Worm (Caenorhabditis elegans) whole organism, young adult: ENCODE measurements around the gene wrt-5.
A peak's percentile ranks its signal among the peaks of the same experiment; 100 is the strongest.

Experiments
- B0035.1 ChIP-seq: sonication (generic microtip); optimal IDR thresholded peaks from 2 replicates; lab custom pipeline; 2016; ENCODE audit warnings: missing genetic modification characterization, mild to moderate bottlenecking, missing compliant biosample characterization, missing genotype, missing genetic modification reagents
- B0336.3 ChIP-seq: fragments of 200-800 bp; sonication (Bioruptor generic); IDR thresholded peaks from 2 replicates; pipeline ENCODE4 v1.3.6; 2022; ENCODE audit warnings: missing genetic modification characterization, missing compliant biosample characterization
- F23B12.7 ChIP-seq: sonication (generic microtip); optimal IDR thresholded peaks from 2 replicates; lab custom pipeline; 2017; ENCODE audit warnings: missing genetic modification characterization, mild to moderate bottlenecking, missing compliant biosample characterization, antibody characterized with exemption, moderate library complexity; ENCODE audit not compliant: insufficient read depth
- F49E8.2 ChIP-seq: sonication (generic microtip); optimal IDR thresholded peaks from 3 replicates; lab custom pipeline; 2017; ENCODE audit warnings: missing genetic modification characterization, mild to moderate bottlenecking, missing compliant biosample characterization, antibody characterized with exemption, moderate library complexity; ENCODE audit not compliant: insufficient read depth
- F55B11.4 ChIP-seq: sonication (generic microtip); optimal IDR thresholded peaks from 2 replicates; lab custom pipeline; 2016; ENCODE audit warnings: missing compliant biosample characterization, missing genetic modification characterization, borderline replicate concordance; ENCODE audit not compliant: insufficient read depth
- F57C9.4 ChIP-seq: sonication (generic microtip); optimal IDR thresholded peaks from 2 replicates; lab custom pipeline; 2017; ENCODE audit warnings: mild to moderate bottlenecking, missing genetic modification characterization, missing compliant biosample characterization
- K12H6.12 ChIP-seq: fragments of 200-800 bp; sonication (Bioruptor generic); optimal IDR thresholded peaks from 2 replicates; lab custom pipeline; 2018; ENCODE audit warnings: mild to moderate bottlenecking, missing genetic modification characterization, missing compliant biosample characterization
- Y53F4B.3 ChIP-seq: fragments of 200-800 bp; sonication (Bioruptor generic); IDR thresholded peaks from 2 replicates; pipeline ENCODE4 v1.3.6; 2022; ENCODE audit warnings: missing genetic modification reagents, missing genetic modification characterization, missing compliant biosample characterization
- Y56A3A.18 ChIP-seq: fragments of 200-800 bp; sonication (Bioruptor generic); IDR thresholded peaks from 2 replicates; pipeline ENCODE4 v1.3.6; 2022; ENCODE audit warnings: missing genetic modification reagents, missing genetic modification characterization, missing compliant biosample characterization
- Y67H2A.10 ChIP-seq: fragments of 200-800 bp; sonication (Bioruptor generic); conservative IDR thresholded peaks from 2 replicates; pipeline ENCODE4 v1.3.6; 2022; ENCODE audit warnings: missing genetic modification reagents, missing genetic modification characterization, missing compliant biosample characterization
- attf-3 ChIP-seq: fragments of 200-800 bp; sonication (Bioruptor generic); conservative IDR thresholded peaks from 2 replicates; pipeline ENCODE4 v1.3.6; 2022; ENCODE audit warnings: missing genetic modification reagents, missing genetic modification characterization, missing compliant biosample characterization
- attf-5 ChIP-seq: fragments of 200-800 bp; sonication (Bioruptor generic); optimal IDR thresholded peaks from 2 replicates; lab custom pipeline; 2018; ENCODE audit warnings: mild to moderate bottlenecking, missing genetic modification characterization, missing compliant biosample characterization
- ccch-3 ChIP-seq: fragments of 200-800 bp; sonication (Bioruptor generic); optimal IDR thresholded peaks from 2 replicates; lab custom pipeline; 2018; ENCODE audit warnings: mild to moderate bottlenecking, missing genetic modification characterization, missing compliant biosample characterization
- cebp-1 ChIP-seq, 2 experiments: fragments of 200-800 bp in 1 of 2; sonication (Bioruptor generic) in 1 of 2; sonication (generic microtip) in 1 of 2; IDR thresholded peaks in 1 of 2; optimal IDR thresholded peaks in 1 of 2; 2 replicates each; pipeline versions ENCODE4 v1.3.6 to Lab custom; 2017 to 2022; ENCODE audit warnings: missing compliant biosample characterization in 2 of 2, missing genetic modification characterization in 2 of 2, mild to moderate bottlenecking in 1 of 2, missing genetic modification reagents in 1 of 2, moderate library complexity in 1 of 2
- ceh-27 ChIP-seq: fragments of 200-800 bp; sonication (Bioruptor generic); optimal IDR thresholded peaks from 2 replicates; lab custom pipeline; 2018; ENCODE audit warnings: mild to moderate bottlenecking, missing genetic modification characterization, moderate library complexity, missing compliant biosample characterization
- ceh-58 ChIP-seq: fragments of 200-800 bp; sonication (Bioruptor generic); IDR thresholded peaks from 2 replicates; pipeline ENCODE4 v1.3.6; 2022; ENCODE audit warnings: missing genetic modification characterization, missing compliant biosample characterization
- chd-7 ChIP-seq: sonication (generic microtip); optimal IDR thresholded peaks from 2 replicates; lab custom pipeline; 2016; ENCODE audit warnings: mild to moderate bottlenecking, missing genetic modification characterization, moderate library complexity, missing compliant biosample characterization
- die-1 ChIP-seq: sonication (generic microtip); optimal IDR thresholded peaks from 2 replicates; lab custom pipeline; 2016; ENCODE audit warnings: missing genotype, mild to moderate bottlenecking, missing genetic modification characterization, missing compliant biosample characterization
- dox-1 ChIP-seq: fragments of 200-800 bp; sonication (Bioruptor generic); IDR thresholded peaks from 2 replicates; pipeline ENCODE4 v1.3.6; 2022; ENCODE audit warnings: missing genetic modification reagents, missing genetic modification characterization, missing compliant biosample characterization
- efl-1 ChIP-seq: fragments of 150-350 bp; optimal IDR thresholded peaks from 2 replicates; lab custom pipeline; 2014; ENCODE audit warnings: missing biosample characterization, missing genetic modification reagents, missing genetic modification characterization
- egrh-3 ChIP-seq: fragments of 200-800 bp; sonication (Bioruptor generic); IDR thresholded peaks from 2 replicates; pipeline ENCODE4 v1.3.6; 2022; ENCODE audit warnings: missing genetic modification reagents, missing genetic modification characterization, missing compliant biosample characterization
- ets-4 ChIP-seq: fragments of 200-800 bp; sonication (Bioruptor generic); optimal IDR thresholded peaks from 2 replicates; lab custom pipeline; 2018; ENCODE audit warnings: mild to moderate bottlenecking, missing genetic modification characterization, missing compliant biosample characterization
- fkh-3 ChIP-seq: sonication (generic microtip); optimal IDR thresholded peaks from 2 replicates; lab custom pipeline; 2016; ENCODE audit warnings: mild to moderate bottlenecking, missing genetic modification characterization, missing compliant biosample characterization
- hlh-12 ChIP-seq: sonication (generic microtip); optimal IDR thresholded peaks from 2 replicates; lab custom pipeline; 2016; ENCODE audit warnings: missing genetic modification characterization, missing compliant biosample characterization
- hmg-1.2 ChIP-seq: fragments of 200-800 bp; sonication (Bioruptor generic); IDR thresholded peaks from 2 replicates; pipeline ENCODE4 v1.3.6; 2022; ENCODE audit warnings: missing genetic modification reagents, missing genetic modification characterization, missing compliant biosample characterization
- hsf-1 ChIP-seq: fragments of 200-800 bp; sonication (Bioruptor generic); IDR thresholded peaks from 2 replicates; pipeline ENCODE4 v1.3.6; 2022; ENCODE audit warnings: missing genetic modification reagents, missing genetic modification characterization, missing compliant biosample characterization
- lin-35 ChIP-seq, 3 experiments: fragments of 150-350 bp in 2 of 3; sonication (generic microtip) in 1 of 3; optimal IDR thresholded peaks; 2 replicates each; lab custom pipeline; 2014 to 2018; ENCODE audit warnings: missing biosample characterization in 3 of 3, missing genetic modification characterization in 3 of 3, missing genetic modification reagents in 3 of 3
- lin-54 ChIP-seq: fragments of 200-800 bp; sonication (Bioruptor generic); optimal IDR thresholded peaks from 2 replicates; lab custom pipeline; 2018; ENCODE audit warnings: mild to moderate bottlenecking, missing genetic modification characterization, missing compliant biosample characterization
- lir-1 ChIP-seq: fragments of 200-800 bp; sonication (Bioruptor generic); conservative IDR thresholded peaks from 2 replicates; pipeline ENCODE4 v1.3.6; 2022; ENCODE audit warnings: missing genetic modification reagents, missing genetic modification characterization, missing compliant biosample characterization
- lsy-27 ChIP-seq: sonication (generic microtip); optimal IDR thresholded peaks from 2 replicates; lab custom pipeline; 2017; ENCODE audit warnings: missing genetic modification characterization, mild to moderate bottlenecking, missing compliant biosample characterization, antibody characterized with exemption, missing genotype, borderline replicate concordance; ENCODE audit not compliant: insufficient read depth
- madf-6 ChIP-seq: fragments of 200-800 bp; sonication (Bioruptor generic); IDR thresholded peaks from 2 replicates; pipeline ENCODE4 v1.3.6; 2022; ENCODE audit warnings: missing genetic modification reagents, missing genetic modification characterization, missing compliant biosample characterization
- mcd-1 ChIP-seq: fragments of 200-800 bp; sonication (Bioruptor generic); IDR thresholded peaks from 2 replicates; pipeline ENCODE4 v1.3.6; 2022; ENCODE audit warnings: missing genetic modification reagents, missing genetic modification characterization, missing compliant biosample characterization
- mel-28 ChIP-seq: sonication (generic microtip); optimal IDR thresholded peaks from 2 replicates; lab custom pipeline; 2016; ENCODE audit warnings: borderline replicate concordance, mild to moderate bottlenecking, missing genetic modification characterization, missing compliant biosample characterization
- mxl-1 ChIP-seq: sonication (generic microtip); optimal IDR thresholded peaks from 2 replicates; lab custom pipeline; 2016; ENCODE audit warnings: missing genetic modification characterization, missing compliant biosample characterization
- nfyb-1 ChIP-seq: fragments of 200-800 bp; sonication (Bioruptor generic); IDR thresholded peaks from 2 replicates; pipeline ENCODE4 v1.3.6; 2022; ENCODE audit warnings: missing genetic modification reagents, missing genetic modification characterization, missing compliant biosample characterization
- nhr-80 ChIP-seq: sonication (generic microtip); optimal IDR thresholded peaks from 2 replicates; lab custom pipeline; 2016; ENCODE audit warnings: missing genetic modification characterization, missing compliant biosample characterization
- pbrm-1 ChIP-seq: fragments of 200-800 bp; sonication (Bioruptor generic); IDR thresholded peaks from 2 replicates; pipeline ENCODE4 v1.3.6; 2022; ENCODE audit warnings: missing genetic modification reagents, missing genetic modification characterization, missing compliant biosample characterization
- snpc-4 ChIP-seq, 5 experiments: fragments of 150-350 bp in 1 of 5; sonication (generic microtip) in 4 of 5; optimal IDR thresholded peaks; 2 replicates each; lab custom pipeline; 2014 to 2018; ENCODE audit warnings: missing genetic modification characterization in 5 of 5, missing biosample characterization in 3 of 5, antibody characterized with exemption in 2 of 5, mild to moderate bottlenecking in 2 of 5, missing compliant biosample characterization in 2 of 5, missing genotype in 2 of 5, moderate library complexity in 2 of 5, missing genetic modification reagents in 1 of 5
- somi-1 ChIP-seq: fragments of 200-800 bp; sonication (Bioruptor generic); optimal IDR thresholded peaks from 2 replicates; lab custom pipeline; 2018; ENCODE audit warnings: mild to moderate bottlenecking, missing genetic modification characterization, missing compliant biosample characterization
- zfh-2 ChIP-seq: fragments of 200-800 bp; sonication (Bioruptor generic); conservative IDR thresholded peaks from 2 replicates; pipeline ENCODE4 v1.3.6; 2022; ENCODE audit warnings: missing genetic modification reagents, missing genetic modification characterization, missing compliant biosample characterization
- ztf-22 ChIP-seq: fragments of 200-800 bp; sonication (Bioruptor generic); optimal IDR thresholded peaks from 2 replicates; lab custom pipeline; 2018; ENCODE audit warnings: mild to moderate bottlenecking, missing genetic modification characterization, moderate library complexity, missing compliant biosample characterization
- ztf-3 ChIP-seq: fragments of 200-800 bp; sonication (Bioruptor generic); optimal IDR thresholded peaks from 2 replicates; lab custom pipeline; 2018; ENCODE audit warnings: mild to moderate bottlenecking, missing genetic modification characterization, missing compliant biosample characterization

The wrt-5 gene

ce11 chrIV:4034883-4035282, 16.6 kb downstream of the wrt-5 start, which contains the start of gene hlh-30:
Gene hlh-30 (minus strand): TSS chrIV:4034951.
- TF ChIP-seq attf-5 (GFP tag; lab: Kevin White, UChicago): peak; percentile 36
- TF ChIP-seq dox-1 (GFP tag; lab: Robert Waterston, UW): peak; percentile 63; the same call in 1 of the 2 replicates
- TF ChIP-seq efl-1 (GFP tag; lab: Kevin White, UChicago): no peak
- no peak for TF ChIP-seq ccch-3
- no peak for TF ChIP-seq lsy-27 (tag; lab: Kevin White, UChicago)
- no peak for TF ChIP-seq die-1 (tag; lab: Kevin White, UChicago)
- TF ChIP-seq egrh-3 (GFP tag; lab: Robert Waterston, UW): peak; percentile 61
- peak; percentile 56 for TF ChIP-seq mcd-1 (GFP tag; lab: Robert Waterston, UW)
- TF ChIP-seq madf-6: no peak
- peak; percentile 96 for TF ChIP-seq zfh-2 (GFP tag; lab: Robert Waterston, UW)
- TF ChIP-seq somi-1 (GFP tag; lab: Kevin White, UChicago): peak; percentile 22
- no peak for TF ChIP-seq ztf-3 (GFP tag; lab: Kevin White, UChicago)
- no peak for TF ChIP-seq mxl-1
- TF ChIP-seq ztf-22 (GFP tag; lab: Kevin White, UChicago): no peak
- TF ChIP-seq chd-7 (tag; lab: Kevin White, UChicago): peak; percentile 27
- peak; percentile 18 for TF ChIP-seq K12H6.12 (tag; lab: Kevin White, UChicago)
- TF ChIP-seq ets-4 (GFP tag; lab: Kevin White, UChicago): no peak
- no peak for TF ChIP-seq snpc-4 (GFP tag; optimal IDR thresholded peaks at IDR 0.05; lab: Kevin White, UChicago)
- no peak for TF ChIP-seq snpc-4 (tag; optimal IDR thresholded peaks at IDR 0.05; lab: Kevin White, UChicago)
- 0 out of 2 replicates have a peak, but pooled peaks have one; percentile 45 for TF ChIP-seq ceh-58 (GFP tag; lab: Robert Waterston, UW)
- TF ChIP-seq ceh-27: no peak
- peak; percentile 57; the same call in 1 of the 2 replicates for TF ChIP-seq hmg-1.2 (GFP tag; lab: Robert Waterston, UW)
- peak in 1 of 3 experiments; percentile 56 for TF ChIP-seq lin-35 (GFP tag; optimal IDR thresholded peaks at IDR 0.05; lab: Kevin White, UChicago)
- no peak for TF ChIP-seq cebp-1 (GFP tag; IDR thresholded peaks at IDR 0.05; lab: Robert Waterston, UW)
- peak; percentile 49 for TF ChIP-seq cebp-1 (tag; optimal IDR thresholded peaks at IDR 0.05; lab: Kevin White, UChicago)
- peak; percentile 8; the same call in 1 of the 2 replicates for TF ChIP-seq attf-3 (GFP tag; lab: Robert Waterston, UW)
- no peak for TF ChIP-seq hlh-12 (tag; lab: Kevin White, UChicago)
- TF ChIP-seq nhr-80: peak; percentile 36
- TF ChIP-seq, all 124 proteins: peak for 14

ce11 chrIV:4033490-4033889, 17.9 kb downstream of the wrt-5 start:
- no peak for TF ChIP-seq mel-28
- peak; percentile 37 for TF ChIP-seq nhr-80

ce11 chrIV:4032350-4032749, 19.1 kb downstream of the wrt-5 start:
- TF ChIP-seq F49E8.2 (no peak), Y56A3A.18 (no peak), F23B12.7 (tag; lab: Kevin White, UChicago) (no peak), B0035.1 (tag; lab: Kevin White, UChicago) (no peak)

- TF ChIP-seq Y53F4B.3 (GFP tag; lab: Robert Waterston, UW) (no peak), K12H6.12 (tag; lab: Kevin White, UChicago) (no peak), fkh-3 (no peak), hsf-1 (GFP tag; lab: Robert Waterston, UW) (no peak), B0336.3 (GFP tag; lab: Robert Waterston, UW) (no peak), lir-1 (GFP tag; lab: Robert Waterston, UW) (no peak), ztf-22 (GFP tag; lab: Kevin White, UChicago) (no peak), nfyb-1 (GFP tag; lab: Robert Waterston, UW) (no peak), lin-54 (GFP tag; lab: Kevin White, UChicago) (peak; percentile 31), F55B11.4 (no peak), F57C9.4 (no peak), ceh-27 (no peak), pbrm-1 (no peak), Y67H2A.10 (GFP tag; lab: Robert Waterston, UW) (no peak)
Measured at ce11 chrIV:4030917-4031599, 20.4 kb downstream of the wrt-5 start.
